Worm (Caenorhabditis elegans) whole organism, young adult: Measurements from ENCODE around the gene sma-6.

Source experiments
- B0035.1 ChIP-seq: sonication (generic microtip); optimal IDR thresholded peaks from 2 replicates; lab custom pipeline; 2016; ENCODE audit warnings: missing genetic modification characterization, mild to moderate bottlenecking, missing compliant biosample characterization, missing genotype, missing genetic modification reagents
- B0261.1 ChIP-seq: sonication (generic microtip); optimal IDR thresholded peaks from 2 replicates; lab custom pipeline; 2016; ENCODE audit warnings: mild to moderate bottlenecking, missing genetic modification characterization, moderate library complexity, missing compliant biosample characterization
- C17E4.6 ChIP-seq: fragments of 200-800 bp; sonication (Bioruptor generic); IDR thresholded peaks from 2 replicates; pipeline ENCODE4 v1.3.6; 2022; ENCODE audit warnings: missing genetic modification reagents, missing genetic modification characterization, missing compliant biosample characterization
- F22D6.2 ChIP-seq: sonication (generic microtip); optimal IDR thresholded peaks from 2 replicates; lab custom pipeline; 2016; ENCODE audit warnings: mild to moderate bottlenecking, missing genetic modification characterization, missing compliant biosample characterization
- F37B4.10 ChIP-seq: fragments of 200-800 bp; sonication (Bioruptor generic); IDR thresholded peaks from 2 replicates; pipeline ENCODE4 v1.3.6; 2022; ENCODE audit warnings: missing genetic modification characterization, missing compliant biosample characterization
- F39B2.1 ChIP-seq: fragments of 200-800 bp; sonication (Bioruptor generic); IDR thresholded peaks from 2 replicates; pipeline ENCODE4 v1.3.6; 2022; ENCODE audit warnings: missing genetic modification reagents, missing genetic modification characterization, missing compliant biosample characterization
- F55B11.4 ChIP-seq: sonication (generic microtip); optimal IDR thresholded peaks from 2 replicates; lab custom pipeline; 2016; ENCODE audit warnings: missing compliant biosample characterization, missing genetic modification characterization, borderline replicate concordance; ENCODE audit not compliant: insufficient read depth
- F57A8.1 ChIP-seq: fragments of 200-800 bp; sonication (Bioruptor generic); optimal IDR thresholded peaks from 2 replicates; lab custom pipeline; 2018; ENCODE audit warnings: mild to moderate bottlenecking, missing genetic modification characterization, moderate library complexity, missing compliant biosample characterization
- F57C9.4 ChIP-seq: sonication (generic microtip); optimal IDR thresholded peaks from 2 replicates; lab custom pipeline; 2017; ENCODE audit warnings: mild to moderate bottlenecking, missing genetic modification characterization, missing compliant biosample characterization
- K11D2.4 ChIP-seq: fragments of 200-800 bp; sonication (Bioruptor generic); IDR thresholded peaks from 2 replicates; pipeline ENCODE4 v1.3.6; 2022; ENCODE audit warnings: missing genetic modification reagents, missing genetic modification characterization, missing compliant biosample characterization
- K12H6.12 ChIP-seq: fragments of 200-800 bp; sonication (Bioruptor generic); optimal IDR thresholded peaks from 2 replicates; lab custom pipeline; 2018; ENCODE audit warnings: mild to moderate bottlenecking, missing genetic modification characterization, missing compliant biosample characterization
- T07F8.4 ChIP-seq: sonication (generic microtip); optimal IDR thresholded peaks from 2 replicates; lab custom pipeline; 2016; ENCODE audit warnings: mild to moderate bottlenecking, missing genetic modification characterization, moderate library complexity, missing compliant biosample characterization
- Y53F4B.3 ChIP-seq: fragments of 200-800 bp; sonication (Bioruptor generic); IDR thresholded peaks from 2 replicates; pipeline ENCODE4 v1.3.6; 2022; ENCODE audit warnings: missing genetic modification reagents, missing genetic modification characterization, missing compliant biosample characterization
- atf-7 ChIP-seq: sonication (generic microtip); optimal IDR thresholded peaks from 2 replicates; lab custom pipeline; 2017; ENCODE audit warnings: mild to moderate bottlenecking, missing genetic modification characterization, missing compliant biosample characterization
- attf-3 ChIP-seq: fragments of 200-800 bp; sonication (Bioruptor generic); conservative IDR thresholded peaks from 2 replicates; pipeline ENCODE4 v1.3.6; 2022; ENCODE audit warnings: missing genetic modification reagents, missing genetic modification characterization, missing compliant biosample characterization
- attf-5 ChIP-seq: fragments of 200-800 bp; sonication (Bioruptor generic); optimal IDR thresholded peaks from 2 replicates; lab custom pipeline; 2018; ENCODE audit warnings: mild to moderate bottlenecking, missing genetic modification characterization, missing compliant biosample characterization
- attf-6 ChIP-seq: fragments of 200-800 bp; sonication (Bioruptor generic); IDR thresholded peaks from 2 replicates; pipeline ENCODE4 v1.3.6; 2022; ENCODE audit warnings: missing genetic modification reagents, missing genetic modification characterization, missing compliant biosample characterization
- bed-1 ChIP-seq: fragments of 200-800 bp; sonication (Bioruptor generic); IDR thresholded peaks from 2 replicates; pipeline ENCODE4 v1.3.6; 2022; ENCODE audit warnings: missing genetic modification reagents, missing genetic modification characterization, missing compliant biosample characterization
- dpff-1 ChIP-seq: sonication (generic microtip); optimal IDR thresholded peaks from 2 replicates; lab custom pipeline; 2017; ENCODE audit warnings: mild to moderate bottlenecking, missing genetic modification characterization, missing compliant biosample characterization
- ets-4 ChIP-seq: fragments of 200-800 bp; sonication (Bioruptor generic); optimal IDR thresholded peaks from 2 replicates; lab custom pipeline; 2018; ENCODE audit warnings: mild to moderate bottlenecking, missing genetic modification characterization, missing compliant biosample characterization
- hmg-1.2 ChIP-seq: fragments of 200-800 bp; sonication (Bioruptor generic); IDR thresholded peaks from 2 replicates; pipeline ENCODE4 v1.3.6; 2022; ENCODE audit warnings: missing genetic modification reagents, missing genetic modification characterization, missing compliant biosample characterization
- hmg-20 ChIP-seq: fragments of 200-800 bp; sonication (Bioruptor generic); IDR thresholded peaks from 2 replicates; pipeline ENCODE4 v1.3.6; 2022; ENCODE audit warnings: missing genetic modification reagents, missing genetic modification characterization, missing compliant biosample characterization
- lin-35 ChIP-seq, 3 experiments: fragments of 150-350 bp in 2 of 3; sonication (generic microtip) in 1 of 3; optimal IDR thresholded peaks; 2 replicates each; lab custom pipeline; 2014 to 2018; ENCODE audit warnings: missing biosample characterization in 3 of 3, missing genetic modification characterization in 3 of 3, missing genetic modification reagents in 3 of 3
- lin-54 ChIP-seq: fragments of 200-800 bp; sonication (Bioruptor generic); optimal IDR thresholded peaks from 2 replicates; lab custom pipeline; 2018; ENCODE audit warnings: mild to moderate bottlenecking, missing genetic modification characterization, missing compliant biosample characterization
- lir-1 ChIP-seq: fragments of 200-800 bp; sonication (Bioruptor generic); conservative IDR thresholded peaks from 2 replicates; pipeline ENCODE4 v1.3.6; 2022; ENCODE audit warnings: missing genetic modification reagents, missing genetic modification characterization, missing compliant biosample characterization
- lsy-27 ChIP-seq: sonication (generic microtip); optimal IDR thresholded peaks from 2 replicates; lab custom pipeline; 2017; ENCODE audit warnings: missing genetic modification characterization, mild to moderate bottlenecking, missing compliant biosample characterization, antibody characterized with exemption, missing genotype, borderline replicate concordance; ENCODE audit not compliant: insufficient read depth
- madf-10 ChIP-seq: sonication (generic microtip); optimal IDR thresholded peaks from 2 replicates; lab custom pipeline; 2016; ENCODE audit warnings: mild to moderate bottlenecking, missing genetic modification characterization, missing compliant biosample characterization
- madf-6 ChIP-seq: fragments of 200-800 bp; sonication (Bioruptor generic); IDR thresholded peaks from 2 replicates; pipeline ENCODE4 v1.3.6; 2022; ENCODE audit warnings: missing genetic modification reagents, missing genetic modification characterization, missing compliant biosample characterization
- nfya-1 ChIP-seq: sonication (generic microtip); optimal IDR thresholded peaks from 2 replicates; lab custom pipeline; 2017; ENCODE audit warnings: antibody characterized with exemption, missing compliant biosample characterization, missing genetic modification characterization, borderline replicate concordance; ENCODE audit not compliant: insufficient read depth
- nfya-2 ChIP-seq: fragments of 200-800 bp; sonication (Bioruptor generic); IDR thresholded peaks from 2 replicates; pipeline ENCODE4 v1.3.6; 2022; ENCODE audit warnings: missing genetic modification reagents, missing genetic modification characterization, missing compliant biosample characterization
- nfyb-1 ChIP-seq: fragments of 200-800 bp; sonication (Bioruptor generic); IDR thresholded peaks from 2 replicates; pipeline ENCODE4 v1.3.6; 2022; ENCODE audit warnings: missing genetic modification reagents, missing genetic modification characterization, missing compliant biosample characterization
- nhr-27 ChIP-seq: fragments of 200-800 bp; sonication (Bioruptor generic); optimal IDR thresholded peaks from 2 replicates; lab custom pipeline; 2018; ENCODE audit warnings: mild to moderate bottlenecking, missing genetic modification characterization, moderate library complexity, missing compliant biosample characterization
- rpc-1 ChIP-seq, 2 experiments: fragments of 150-350 bp in 1 of 2; sonication (generic microtip) in 1 of 2; optimal IDR thresholded peaks; 2 replicates each; lab custom pipeline; 2014 to 2018; ENCODE audit warnings: missing biosample characterization in 1 of 2, missing genetic modification characterization in 1 of 2, missing genetic modification reagents in 1 of 2, missing genotype in 1 of 2
- sdz-38 ChIP-seq: sonication (generic microtip); optimal IDR thresholded peaks from 2 replicates; lab custom pipeline; 2016; ENCODE audit warnings: missing genotype, missing genetic modification characterization, missing compliant biosample characterization
- snpc-1.1 ChIP-seq: sonication (generic microtip); optimal IDR thresholded peaks from 2 replicates; lab custom pipeline; 2017; ENCODE audit warnings: missing genetic modification characterization, mild to moderate bottlenecking, missing compliant biosample characterization, antibody characterized with exemption, moderate library complexity, missing genotype, missing genetic modification reagents; ENCODE audit not compliant: insufficient read depth
- snpc-3.4 ChIP-seq: sonication (generic microtip); optimal IDR thresholded peaks from 2 replicates; lab custom pipeline; 2017; ENCODE audit warnings: missing genetic modification characterization, mild to moderate bottlenecking, missing compliant biosample characterization, antibody characterized with exemption, moderate library complexity, missing genotype, missing genetic modification reagents
- somi-1 ChIP-seq: fragments of 200-800 bp; sonication (Bioruptor generic); optimal IDR thresholded peaks from 2 replicates; lab custom pipeline; 2018; ENCODE audit warnings: mild to moderate bottlenecking, missing genetic modification characterization, missing compliant biosample characterization
- sptf-2 ChIP-seq: fragments of 200-800 bp; sonication (Bioruptor generic); optimal IDR thresholded peaks from 2 replicates; lab custom pipeline; 2018; ENCODE audit warnings: mild to moderate bottlenecking, missing genetic modification characterization, missing compliant biosample characterization
- tlf-1 ChIP-seq: fragments of 200-800 bp; sonication (Bioruptor generic); optimal IDR thresholded peaks from 2 replicates; lab custom pipeline; 2018; ENCODE audit warnings: mild to moderate bottlenecking, missing genetic modification characterization, missing compliant biosample characterization
- unc-130 ChIP-seq: sonication (generic microtip); optimal IDR thresholded peaks from 2 replicates; lab custom pipeline; 2016; ENCODE audit warnings: missing genetic modification reagents, missing genetic modification characterization, missing compliant biosample characterization
- unc-62 ChIP-seq: fragments of 150-350 bp; optimal IDR thresholded peaks from 2 replicates; lab custom pipeline; 2014; ENCODE audit warnings: missing biosample characterization, missing genetic modification reagents, missing genetic modification characterization
- zim-3 ChIP-seq: sonication (generic microtip); optimal IDR thresholded peaks from 2 replicates; lab custom pipeline; 2017; ENCODE audit warnings: mild to moderate bottlenecking, missing genetic modification characterization, moderate library complexity, missing compliant biosample characterization
- ztf-22 ChIP-seq: fragments of 200-800 bp; sonication (Bioruptor generic); optimal IDR thresholded peaks from 2 replicates; lab custom pipeline; 2018; ENCODE audit warnings: mild to moderate bottlenecking, missing genetic modification characterization, moderate library complexity, missing compliant biosample characterization
- ztf-28 ChIP-seq: fragments of 200-800 bp; sonication (Bioruptor generic); IDR thresholded peaks from 2 replicates; pipeline ENCODE4 v1.3.6; 2022; ENCODE audit warnings: missing genetic modification reagents, missing genetic modification characterization, missing compliant biosample characterization
- ztf-3 ChIP-seq: fragments of 200-800 bp; sonication (Bioruptor generic); optimal IDR thresholded peaks from 2 replicates; lab custom pipeline; 2018; ENCODE audit warnings: mild to moderate bottlenecking, missing genetic modification characterization, missing compliant biosample characterization

The sma-6 gene

DNA sequence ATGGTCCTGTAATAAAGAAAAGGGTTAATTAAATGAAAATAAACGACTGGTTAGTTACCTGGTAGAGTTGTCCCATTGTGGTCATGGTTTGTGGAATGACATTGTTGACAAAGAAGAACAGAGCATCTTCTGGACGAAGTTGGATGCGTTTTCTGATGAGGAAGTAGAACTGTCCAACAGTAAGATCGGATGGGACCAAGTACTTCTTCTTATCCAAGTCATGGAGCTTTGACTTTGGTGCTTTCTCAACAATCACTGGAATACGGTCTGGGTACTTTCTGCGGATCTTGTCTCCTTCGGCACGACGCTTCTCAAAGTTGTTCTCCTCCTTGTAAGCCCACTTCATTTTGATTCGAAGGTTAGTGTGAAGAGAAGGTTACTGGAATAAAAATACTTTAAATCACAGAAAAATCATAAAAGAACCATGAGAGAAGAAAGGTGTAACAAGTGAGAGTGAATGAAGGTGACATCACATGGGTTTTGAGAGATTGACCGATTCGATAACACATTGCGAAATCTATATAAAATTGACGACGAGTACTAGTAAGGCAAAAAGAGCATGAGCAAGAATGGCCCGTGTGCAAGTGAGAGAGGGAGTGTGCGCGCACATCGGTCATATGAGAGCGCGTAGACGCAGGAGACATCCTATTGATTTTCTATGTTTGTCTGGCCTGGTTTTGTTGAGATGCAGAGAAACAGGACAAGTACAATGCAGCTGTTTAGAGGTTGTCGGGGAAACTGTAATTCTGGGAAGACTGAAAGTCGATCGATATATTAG lies 23.2 kb downstream of the sma-6 start, which contains the start of gene lgg-1 (continued):
- no peak for TF ChIP-seq rpc-1 (optimal IDR thresholded peaks at IDR 0.05; lab: Kevin White, UChicago)
- TF ChIP-seq rpc-1 (tag; optimal IDR thresholded peaks at IDR 0.05; lab: Kevin White, UChicago), result no peak
- no peak for TF ChIP-seq bed-1
- no peak for TF ChIP-seq unc-62 (GFP tag; lab: Kevin White, UChicago)
- TF ChIP-seq somi-1 (GFP tag; lab: Kevin White, UChicago), result no peak
- TF ChIP-seq zim-3 (tag; lab: Kevin White, UChicago), result peak; percentile 57
- no peak for TF ChIP-seq sptf-2 (GFP tag; lab: Kevin White, UChicago)
- no peak for TF ChIP-seq madf-10
- no peak for TF ChIP-seq ztf-28
- TF ChIP-seq F22D6.2, result no peak
- peak in 1 of 3 experiments; percentile 60 for TF ChIP-seq lin-35 (GFP tag; optimal IDR thresholded peaks at IDR 0.05; lab: Kevin White, UChicago)
- TF ChIP-seq Y53F4B.3, result no peak
- peak; percentile 52 for TF ChIP-seq hmg-1.2 (GFP tag; lab: Robert Waterston, UW)
- TF ChIP-seq B0261.1, result no peak
- TF ChIP-seq ztf-3 (GFP tag; lab: Kevin White, UChicago), result peak; percentile 54
- TF ChIP-seq lsy-27, result no peak
- no peak for TF ChIP-seq dpff-1 (tag; lab: Kevin White, UChicago)
- no peak for TF ChIP-seq snpc-3.4 (tag; lab: Kevin White, UChicago)
- TF ChIP-seq C17E4.6 (GFP tag; lab: Robert Waterston, UW), result no peak; the same call in 1 of the 2 replicates
- TF ChIP-seq B0035.1, result no peak
- no peak for TF ChIP-seq T07F8.4 (tag; lab: Kevin White, UChicago)
- TF ChIP-seq ztf-22, result no peak
- TF ChIP-seq nhr-27, result no peak
- no peak for TF ChIP-seq F57C9.4
- no peak for TF ChIP-seq unc-130 (GFP tag; lab: Kevin White, UChicago)
- no peak for TF ChIP-seq F37B4.10
- no peak for TF ChIP-seq K11D2.4 (GFP tag; lab: Robert Waterston, UW)
- no peak for TF ChIP-seq nfya-2 (GFP tag; lab: Robert Waterston, UW)
- no peak for TF ChIP-seq ets-4
- TF ChIP-seq madf-6 (GFP tag; lab: Robert Waterston, UW), result peak; percentile 33; the same call in 1 of the 2 replicates
- peak; percentile 48 for TF ChIP-seq lin-54 (GFP tag; lab: Kevin White, UChicago)
- TF ChIP-seq lir-1 (GFP tag; lab: Robert Waterston, UW), result 0 out of 2 replicates have a peak, but pooled peaks have one; percentile 5
- no peak for TF ChIP-seq sdz-38 (tag; lab: Kevin White, UChicago)
- no peak for TF ChIP-seq attf-3 (GFP tag; lab: Robert Waterston, UW)
- TF ChIP-seq F39B2.1 (GFP tag; lab: Robert Waterston, UW), result no peak
- peak; percentile 6; the same call in 1 of the 2 replicates for TF ChIP-seq hmg-20 (GFP tag; lab: Robert Waterston, UW)
- no peak for TF ChIP-seq tlf-1 (GFP tag; lab: Kevin White, UChicago)
- TF ChIP-seq snpc-1.1 (tag; lab: Kevin White, UChicago), result no peak
- TF ChIP-seq nfyb-1 (GFP tag; lab: Robert Waterston, UW), result peak; percentile 79
- TF ChIP-seq attf-6, result no peak
- TF ChIP-seq F55B11.4 (tag; lab: Kevin White, UChicago), result no peak
- peak; percentile 0 for TF ChIP-seq F57A8.1 (GFP tag; lab: Kevin White, UChicago)
- TF ChIP-seq atf-7 (tag; lab: Kevin White, UChicago), result no peak
- peak; percentile 45 for TF ChIP-seq attf-5 (GFP tag; lab: Kevin White, UChicago)
- no peak for TF ChIP-seq nfya-1 (tag; lab: Kevin White, UChicago)
- peak; percentile 68 for TF ChIP-seq K12H6.12 (tag; lab: Kevin White, UChicago)
